Fruit fly (Drosophila melanogaster) whole organism, prepupa: Measurements from ENCODE around the gene Gld2.

Source experiments
- Blimp-1 ChIP-seq: fragments of 200-800 bp; sonication (Bioruptor generic); optimal IDR thresholded peaks from 3 replicates; lab custom pipeline; 2017; ENCODE audit warnings: missing biosample characterization, missing genetic modification characterization, mild to moderate bottlenecking, moderate library complexity, missing genetic modification reagents
- CG10631 ChIP-seq: fragments of 200-800 bp; sonication (Bioruptor generic); optimal IDR thresholded peaks from 2 replicates; lab custom pipeline; 2016; ENCODE audit warnings: missing biosample characterization, missing genetic modification characterization
- CG10669 ChIP-seq: fragments of 200-800 bp; sonication (Bioruptor generic); optimal IDR thresholded peaks from 3 replicates; lab custom pipeline; 2018; ENCODE audit warnings: missing biosample characterization, mild to moderate bottlenecking, missing genetic modification characterization, moderate library complexity
- CG11762 ChIP-seq: fragments of 200-800 bp; sonication (Bioruptor generic); optimal IDR thresholded peaks from 3 replicates; lab custom pipeline; 2016; ENCODE audit warnings: missing biosample characterization, missing genetic modification characterization; ENCODE audit not compliant: insufficient read depth
- CG11902 ChIP-seq: fragments of 200-800 bp; sonication (Bioruptor generic); optimal IDR thresholded peaks from 3 replicates; lab custom pipeline; 2016; ENCODE audit warnings: missing biosample characterization, missing genetic modification characterization
- CG15336 ChIP-seq: fragments of 200-800 bp; sonication (Bioruptor generic); IDR thresholded peaks from 2 replicates; pipeline ENCODE4 v1.3.6; 2022; ENCODE audit warnings: missing biosample characterization, missing genetic modification characterization
- CG16779 ChIP-seq: fragments of 200-800 bp; sonication (Bioruptor generic); optimal IDR thresholded peaks from 3 replicates; lab custom pipeline; 2017; ENCODE audit warnings: missing biosample characterization, mild to moderate bottlenecking, missing genetic modification characterization
- CG3032 ChIP-seq: fragments of 200-800 bp; optimal IDR thresholded peaks from 2 replicates; lab custom pipeline; 2019; ENCODE audit warnings: missing biosample characterization, mild to moderate bottlenecking, missing genetic modification characterization, moderate library complexity
- CG31627 ChIP-seq: fragments of 200-800 bp; sonication (Bioruptor generic); optimal IDR thresholded peaks from 3 replicates; lab custom pipeline; 2016; ENCODE audit warnings: missing biosample characterization, missing genetic modification characterization
- CG32006 ChIP-seq: fragments of 200-800 bp; sonication (Bioruptor generic); optimal IDR thresholded peaks from 3 replicates; lab custom pipeline; 2017; ENCODE audit warnings: missing biosample characterization, mild to moderate bottlenecking, missing genetic modification characterization
- CG3919 ChIP-seq: fragments of 200-800 bp; sonication (Bioruptor generic); optimal IDR thresholded peaks from 3 replicates; lab custom pipeline; 2016; ENCODE audit warnings: missing biosample characterization, missing genetic modification characterization
- CG6276 ChIP-seq: fragments of 200-800 bp; sonication (Bioruptor generic); optimal IDR thresholded peaks from 2 replicates; lab custom pipeline; 2017; ENCODE audit warnings: missing biosample characterization, mild to moderate bottlenecking, missing genetic modification characterization
- CG6792 ChIP-seq: fragments of 200-800 bp; sonication (Bioruptor generic); optimal IDR thresholded peaks from 3 replicates; lab custom pipeline; 2016; ENCODE audit warnings: missing biosample characterization, missing genetic modification characterization
- CG6808 ChIP-seq: fragments of 200-800 bp; sonication (Bioruptor generic); optimal IDR thresholded peaks from 3 replicates; lab custom pipeline; 2017; ENCODE audit warnings: missing biosample characterization, missing genetic modification characterization, mild to moderate bottlenecking, moderate library complexity, missing genetic modification reagents
- CG6854 ChIP-seq: fragments of 200-800 bp; sonication (Bioruptor generic); optimal IDR thresholded peaks from 2 replicates; lab custom pipeline; 2017; ENCODE audit warnings: missing biosample characterization, mild to moderate bottlenecking, missing genetic modification characterization
- CG8632 ChIP-seq: fragments of 200-800 bp; sonication (Bioruptor generic); optimal IDR thresholded peaks from 3 replicates; lab custom pipeline; 2016; ENCODE audit warnings: missing biosample characterization, missing genetic modification characterization
- CG9139 ChIP-seq: fragments of 200-800 bp; sonication (Bioruptor generic); optimal IDR thresholded peaks from 3 replicates; lab custom pipeline; 2017; ENCODE audit warnings: missing biosample characterization, mild to moderate bottlenecking, missing genetic modification characterization
- Eip75B ChIP-seq: fragments of 200-800 bp; sonication (Bioruptor generic); optimal IDR thresholded peaks from 3 replicates; lab custom pipeline; 2016; ENCODE audit warnings: missing biosample characterization, missing genetic modification characterization
- Eip78C ChIP-seq: fragments of 200-800 bp; sonication (Bioruptor generic); peaks from one replicate; lab custom pipeline; 2016; ENCODE audit warnings: missing biosample characterization, missing genetic modification characterization
- Eip93F ChIP-seq: fragments of 200-800 bp; sonication (Bioruptor generic); optimal IDR thresholded peaks from 2 replicates; lab custom pipeline; 2016; ENCODE audit warnings: missing biosample characterization, mild to moderate bottlenecking, missing genetic modification characterization
- Ets21C ChIP-seq: fragments of 200-800 bp; sonication (Bioruptor generic); optimal IDR thresholded peaks from 3 replicates; lab custom pipeline; 2016; ENCODE audit warnings: missing biosample characterization, missing genetic modification characterization
- Ets96B ChIP-seq: fragments of 200-800 bp; optimal IDR thresholded peaks from 2 replicates; lab custom pipeline; 2019; ENCODE audit warnings: missing biosample characterization, mild to moderate bottlenecking, missing genetic modification characterization, moderate library complexity
- Gug ChIP-seq: fragments of 200-800 bp; sonication (Bioruptor generic); IDR thresholded peaks from 2 replicates; pipeline ENCODE4 v1.3.6; 2022; ENCODE audit warnings: missing biosample characterization, missing genetic modification characterization
- Hr38 ChIP-seq: sonication (Bioruptor generic); optimal IDR thresholded peaks from 2 replicates; lab custom pipeline; 2016; ENCODE audit warnings: missing biosample characterization, missing genetic modification characterization
- Hr4 ChIP-seq: fragments of 200-800 bp; sonication (Bioruptor generic); optimal IDR thresholded peaks from 3 replicates; lab custom pipeline; 2016; ENCODE audit warnings: missing biosample characterization, missing genetic modification characterization
- Lpt ChIP-seq: fragments of 200-800 bp; sonication (Bioruptor generic); optimal IDR thresholded peaks from 3 replicates; lab custom pipeline; 2016; ENCODE audit warnings: missing biosample characterization, missing genetic modification characterization
- Met ChIP-seq: fragments of 200-800 bp; sonication (Bioruptor generic); optimal IDR thresholded peaks from 3 replicates; lab custom pipeline; 2016; ENCODE audit warnings: missing biosample characterization, missing genetic modification characterization
- OdsH ChIP-seq: fragments of 200-800 bp; sonication (Bioruptor generic); optimal IDR thresholded peaks from 3 replicates; lab custom pipeline; 2016; ENCODE audit warnings: missing biosample characterization, missing genetic modification characterization
- Smox ChIP-seq: fragments of 200-800 bp; sonication (Bioruptor generic); optimal IDR thresholded peaks from 3 replicates; lab custom pipeline; 2016; ENCODE audit warnings: missing biosample characterization, missing genetic modification characterization
- Sox102F ChIP-seq: fragments of 200-800 bp; sonication (Bioruptor generic); optimal IDR thresholded peaks from 2 replicates; lab custom pipeline; 2016; ENCODE audit warnings: missing biosample characterization, mild to moderate bottlenecking, missing genetic modification characterization
- Sox14 ChIP-seq: fragments of 200-800 bp; sonication (Bioruptor generic); optimal IDR thresholded peaks from 3 replicates; lab custom pipeline; 2016; ENCODE audit warnings: missing biosample characterization, missing genetic modification characterization
- Sox15 ChIP-seq: fragments of 200-800 bp; sonication (Bioruptor generic); optimal IDR thresholded peaks from 3 replicates; lab custom pipeline; 2016; ENCODE audit warnings: missing biosample characterization, missing genetic modification characterization
- achi ChIP-seq: fragments of 200-800 bp; sonication (Bioruptor generic); optimal IDR thresholded peaks from 3 replicates; lab custom pipeline; 2016; ENCODE audit warnings: missing biosample characterization, missing genetic modification characterization
- acj6 ChIP-seq: fragments of 200-800 bp; sonication (Bioruptor generic); optimal IDR thresholded peaks from 3 replicates; lab custom pipeline; 2016; ENCODE audit warnings: missing biosample characterization, missing genetic modification characterization
- cyc ChIP-seq: fragments of 200-800 bp; sonication (Bioruptor generic); optimal IDR thresholded peaks from 3 replicates; lab custom pipeline; 2016; ENCODE audit warnings: missing biosample characterization, missing genetic modification characterization
- dac ChIP-seq: fragments of 200-800 bp; sonication (Bioruptor generic); optimal IDR thresholded peaks from 2 replicates; lab custom pipeline; 2017; ENCODE audit warnings: missing biosample characterization, mild to moderate bottlenecking, missing genetic modification characterization
- dsx ChIP-seq: fragments of 200-800 bp; optimal IDR thresholded peaks from 3 replicates; lab custom pipeline; 2019; ENCODE audit warnings: missing biosample characterization, mild to moderate bottlenecking, missing genetic modification characterization, moderate library complexity; ENCODE audit not compliant: poor library complexity, severe bottlenecking
- eg ChIP-seq: fragments of 200-800 bp; sonication (Bioruptor generic); IDR thresholded peaks from 3 replicates; pipeline ENCODE4 v1.3.6; 2022; ENCODE audit warnings: missing biosample characterization, missing genetic modification characterization
- esn ChIP-seq: fragments of 200-800 bp; sonication (Bioruptor generic); optimal IDR thresholded peaks from 2 replicates; lab custom pipeline; 2016; ENCODE audit warnings: missing biosample characterization, mild to moderate bottlenecking, missing genetic modification characterization, moderate library complexity
- fd59A ChIP-seq: fragments of 200-800 bp; sonication (Bioruptor generic); optimal IDR thresholded peaks from 2 replicates; lab custom pipeline; 2017; ENCODE audit warnings: missing biosample characterization, mild to moderate bottlenecking, missing genetic modification characterization, missing genetic modification reagents
- fd85E ChIP-seq: fragments of 200-800 bp; sonication (Bioruptor generic); optimal IDR thresholded peaks from 3 replicates; lab custom pipeline; 2016; ENCODE audit warnings: missing biosample characterization, missing genetic modification characterization
- lz ChIP-seq: fragments of 200-800 bp; sonication (Bioruptor generic); optimal IDR thresholded peaks from 3 replicates; lab custom pipeline; 2016; ENCODE audit warnings: missing biosample characterization, missing genetic modification characterization
- pdm3 ChIP-seq: fragments of 200-800 bp; sonication (Bioruptor generic); optimal IDR thresholded peaks from 3 replicates; lab custom pipeline; 2016; ENCODE audit warnings: missing biosample characterization, missing genetic modification characterization
- salr ChIP-seq, 2 experiments: fragments of 200-800 bp; sonication (Bioruptor generic); optimal IDR thresholded peaks; 3 replicates each; lab custom pipeline; 2016 to 2018; ENCODE audit warnings: missing biosample characterization in 2 of 2, missing genetic modification characterization in 2 of 2, mild to moderate bottlenecking in 1 of 2
- spab ChIP-seq: fragments of 200-800 bp; sonication (Bioruptor generic); optimal IDR thresholded peaks from 2 replicates; lab custom pipeline; 2017; ENCODE audit warnings: missing biosample characterization, mild to moderate bottlenecking, missing genetic modification characterization, missing genetic modification reagents
- ss ChIP-seq, 2 experiments: fragments of 200-800 bp; sonication (Bioruptor generic); optimal IDR thresholded peaks; 2 replicates in 1 of 2; 3 replicates in 1 of 2; lab custom pipeline; 2017 to 2018; ENCODE audit warnings: mild to moderate bottlenecking in 2 of 2, missing biosample characterization in 2 of 2, missing genetic modification characterization in 2 of 2, moderate library complexity in 1 of 2
- svp ChIP-seq: fragments of 200-800 bp; sonication (Bioruptor generic); peaks from one replicate; lab custom pipeline; 2016; ENCODE audit warnings: missing biosample characterization, missing genetic modification characterization
- topi ChIP-seq: fragments of 200-800 bp; sonication (Bioruptor generic); optimal IDR thresholded peaks from 3 replicates; lab custom pipeline; 2016; ENCODE audit warnings: missing biosample characterization, missing genetic modification characterization
- vri ChIP-seq: fragments of 200-800 bp; sonication (Bioruptor generic); optimal IDR thresholded peaks from 3 replicates; lab custom pipeline; 2016; ENCODE audit warnings: missing biosample characterization, mild to moderate bottlenecking, missing genetic modification characterization

Gld2 gene

DNA sequence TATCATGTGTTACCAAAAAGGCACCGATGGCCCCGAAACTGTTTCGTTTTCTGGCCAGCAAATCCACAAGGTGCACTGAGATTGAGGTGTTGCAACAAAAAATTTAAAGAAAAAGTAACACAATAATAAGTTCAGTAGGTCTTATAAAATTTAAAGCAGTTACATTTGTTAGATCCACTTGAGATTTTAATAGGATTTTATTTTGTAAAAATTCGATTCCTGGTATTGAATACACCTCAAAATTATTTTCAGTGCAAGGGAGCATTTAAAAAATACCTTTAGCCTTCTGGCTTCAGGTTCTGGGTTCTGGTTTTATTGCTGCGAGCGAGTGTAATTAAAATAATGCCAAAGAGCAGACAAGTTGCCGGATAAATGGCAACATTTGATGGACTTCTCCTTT, 35.9 kb upstream of the Gld2 start (continued):
- TF ChIP-seq Smox (GFP tag; lab: Kevin White, UChicago) (peak; percentile 77), esn (GFP tag; lab: Kevin White, UChicago) (peak; percentile 90), CG11902 (GFP tag; lab: Kevin White, UChicago) (peak; percentile 20), CG6808 (GFP tag; lab: Kevin White, UChicago) (peak; percentile 34), CG16779 (tag; lab: Kevin White, UChicago) (no peak), dac (GFP tag; lab: Kevin White, UChicago) (no peak), Hr4 (GFP tag; lab: Kevin White, UChicago) (no peak), topi (GFP tag; lab: Kevin White, UChicago) (peak; percentile 83), CG15336 (peak; percentile 59), CG3919 (GFP tag; lab: Kevin White, UChicago) (peak; percentile 64), OdsH (GFP tag; lab: Kevin White, UChicago) (peak; percentile 55), dsx (GFP tag; lab: Kevin White, UChicago) (peak; percentile 52), CG10631 (GFP tag; lab: Kevin White, UChicago) (peak; percentile 59), fd85E (GFP tag; lab: Kevin White, UChicago) (no peak), Ets21C (peak; percentile 68), CG32006 (GFP tag; lab: Kevin White, UChicago) (no peak)

DNA sequence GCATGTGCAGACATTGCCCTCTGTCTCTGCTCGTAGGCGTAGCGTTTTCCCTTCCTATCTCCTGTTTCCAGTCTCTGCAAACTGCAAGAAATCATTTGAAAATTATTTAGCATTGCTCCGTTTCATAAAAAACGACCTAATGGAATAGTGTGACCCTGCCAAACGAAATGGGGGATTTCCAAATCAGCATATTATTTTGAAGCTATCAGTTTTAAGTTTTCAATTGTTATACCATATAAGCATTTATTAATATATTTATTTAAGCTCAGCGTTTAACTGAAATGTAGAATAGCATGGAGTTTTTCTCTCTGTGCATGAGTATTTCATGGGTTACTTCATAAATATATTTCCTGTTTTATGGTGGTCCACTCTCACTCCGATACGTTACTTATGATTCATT, 29.4 kb upstream of the Gld2 start:
- TF ChIP-seq fd59A (GFP tag; lab: Kevin White, UChicago) (no peak), CG32006 (GFP tag; lab: Kevin White, UChicago) (peak; percentile 54), Sox102F (peak; percentile 2), CG6808 (GFP tag; lab: Kevin White, UChicago) (peak; percentile 23), CG9139 (GFP tag; lab: Kevin White, UChicago) (no peak), dac (GFP tag; lab: Kevin White, UChicago) (no peak), eg (GFP tag; lab: Robert Waterston, UW) (no peak), Smox (GFP tag; lab: Kevin White, UChicago) (peak; percentile 10), acj6 (GFP tag; lab: Kevin White, UChicago) (peak; percentile 7), achi (GFP tag; lab: Kevin White, UChicago) (peak; percentile 22), Blimp-1 (GFP tag; lab: Kevin White, UChicago) (no peak), Lpt (GFP tag; lab: Kevin White, UChicago) (no peak), Sox15 (GFP tag; lab: Kevin White, UChicago) (no peak), Eip78C (GFP tag; lab: Kevin White, UChicago) (peak; percentile 65), salr (GFP tag; optimal IDR thresholded peaks at IDR 0.05; lab: Kevin White, UChicago) (no peak), CG11762 (GFP tag; lab: Kevin White, UChicago) (no peak), Eip93F (GFP tag; lab: Kevin White, UChicago) (no peak), CG6792 (no peak), svp (GFP tag; lab: Kevin White, UChicago) (peak; percentile 71), Ets21C (no peak), CG3032 (tag; lab: Kevin White, UChicago) (peak; percentile 10), lz (GFP tag; lab: Kevin White, UChicago) (no peak), CG16779 (tag; lab: Kevin White, UChicago) (no peak), CG8632 (GFP tag; lab: Kevin White, UChicago) (no peak), Met (GFP tag; lab: Kevin White, UChicago) (peak; percentile 14), ss (GFP tag; optimal IDR thresholded peaks at IDR 0.05; lab: Kevin White, UChicago) (no peak), esn (GFP tag; lab: Kevin White, UChicago) (peak; percentile 31), Sox14 (GFP tag; lab: Kevin White, UChicago) (no peak), CG11902 (GFP tag; lab: Kevin White, UChicago) (no peak), topi (GFP tag; lab: Kevin White, UChicago) (peak; percentile 11), Eip75B (GFP tag; lab: Kevin White, UChicago) (no peak), CG15336 (no peak), CG10669 (GFP tag; lab: Kevin White, UChicago) (peak; percentile 11), cyc (no peak), Hr38 (GFP tag; lab: Kevin White, UChicago) (no peak), CG31627 (GFP tag; lab: Kevin White, UChicago) (no peak), Gug (GFP tag; lab: Robert Waterston, UW) (no peak), CG6854 (GFP tag; lab: Kevin White, UChicago) (no peak), Ets96B (tag; lab: Kevin White, UChicago) (peak; percentile 14), vri (GFP tag; lab: Kevin White, UChicago) (no peak), CG6276 (GFP tag; lab: Kevin White, UChicago) (no peak), pdm3 (GFP tag; lab: Kevin White, UChicago) (peak; percentile 23), spab (GFP tag; lab: Kevin White, UChicago) (no peak)
